Fruit fly (Drosophila melanogaster): Measurements from ENCODE around the gene Adi1.

Adi1 gene

DNA sequence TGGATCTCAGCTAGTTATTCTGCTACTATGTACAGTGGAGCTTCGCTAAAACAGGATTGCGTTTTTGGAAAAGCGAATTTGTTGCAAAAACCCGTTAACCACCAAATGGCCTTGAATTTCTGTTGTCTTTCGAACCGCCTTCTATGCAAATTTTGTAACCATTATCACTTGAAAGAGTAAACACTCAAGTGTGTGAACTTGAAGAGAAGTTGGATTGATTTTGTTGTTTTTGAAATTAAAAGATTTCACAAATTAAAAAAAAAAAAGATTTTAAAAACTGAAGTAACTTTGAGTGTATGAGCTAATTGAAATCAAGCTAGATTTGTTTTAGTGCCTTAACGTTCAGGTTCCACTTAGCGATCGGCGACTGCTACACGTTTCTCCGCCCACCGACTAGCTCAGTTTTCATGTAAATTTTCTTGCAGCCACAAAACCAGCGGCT is 20.7 kb downstream of the Adi1 start (continued):
- TF ChIP-seq CG10321 (GFP tag; IDR thresholded peaks at IDR 0.05), result no peak
- no peak for TF ChIP-seq nerfin-2 (GFP tag; IDR thresholded peaks at IDR 0.05; ENCODE audit: partially characterized antibody)
- TF ChIP-seq Antp (GFP tag; optimal IDR thresholded peaks at IDR 0.05), result peak; percentile 70
- peak; percentile 43; the same call in 1 of the 3 replicates for TF ChIP-seq croc (GFP tag; conservative IDR thresholded peaks at IDR 0.05)
- 0 out of 2 replicates have a peak, but pooled peaks have one; percentile 49 for TF ChIP-seq sens-2 (GFP tag; IDR thresholded peaks at IDR 0.05)
- TF ChIP-seq CHES-1-like (GFP tag; optimal IDR thresholded peaks at IDR 0.05), result peak; percentile 7
- peak; percentile 58 for TF ChIP-seq CG34422 (GFP tag; IDR thresholded peaks at IDR 0.05)
- no peak for TF ChIP-seq fru (optimal IDR thresholded peaks at IDR 0.05)
- TF ChIP-seq so (GFP tag; IDR thresholded peaks at IDR 0.05), result peak; percentile 72; the same call in 1 of the 3 replicates
- no peak for TF ChIP-seq z (GFP tag; IDR thresholded peaks at IDR 0.05)
- TF ChIP-seq Hmx (GFP tag; optimal IDR thresholded peaks at IDR 0.05), result no peak
- peak; percentile 70 for TF ChIP-seq ATbp (GFP tag; optimal IDR thresholded peaks at IDR 0.05)
- peak; percentile 64; the same call in 2 of the 3 replicates for TF ChIP-seq Mrtf (GFP tag; IDR thresholded peaks at IDR 0.05)
- no peak for TF ChIP-seq Opbp (GFP tag; IDR thresholded peaks at IDR 0.05; ENCODE audit: partially characterized antibody)
- no peak for TF ChIP-seq knrl (GFP tag; IDR thresholded peaks at IDR 0.05; ENCODE audit: partially characterized antibody)
- TF ChIP-seq CG9876 (GFP tag; optimal IDR thresholded peaks at IDR 0.05), result peak; percentile 43
- TF ChIP-seq CG31441 (GFP tag; IDR thresholded peaks at IDR 0.05), result peak; percentile 55
- peak; percentile 72 for TF ChIP-seq CG4424 (GFP tag; optimal IDR thresholded peaks at IDR 0.05)
- TF ChIP-seq pan (optimal IDR thresholded peaks at IDR 0.05), result no peak
- TF ChIP-seq pan (GFP tag; optimal IDR thresholded peaks at IDR 0.05 in 1 of 2, IDR thresholded peaks at IDR 0.05 in 1 of 2), result peak in 1 of 2 experiments; percentile 81
- peak; percentile 69; the same call in 2 of the 4 replicates for TF ChIP-seq Gug (GFP tag; IDR thresholded peaks at IDR 0.05)
- TF ChIP-seq H15 (GFP tag; IDR thresholded peaks at IDR 0.05), result peak; percentile 71; the same call in 2 of the 3 replicates
- peak; percentile 39 for TF ChIP-seq Atf-2 (GFP tag; optimal IDR thresholded peaks at IDR 0.05)
- TF ChIP-seq Camta (GFP tag; optimal IDR thresholded peaks at IDR 0.05), result peak; percentile 52
- TF ChIP-seq CG7271 (tag; optimal IDR thresholded peaks at IDR 0.05), result no peak
- no peak for TF ChIP-seq hth (optimal IDR thresholded peaks at IDR 0.05)
- TF ChIP-seq fd3F (GFP tag; optimal IDR thresholded peaks at IDR 0.05), result peak; percentile 19
- peak; percentile 15 for TF ChIP-seq CG15601 (tag; optimal IDR thresholded peaks at IDR 0.05)
- TF ChIP-seq CG4404 (GFP tag; IDR thresholded peaks at IDR 0.05), result 0 out of 2 replicates have a peak, but pooled peaks have one; percentile 9
- TF ChIP-seq CG9727 (GFP tag; optimal IDR thresholded peaks at IDR 0.05), result peak; percentile 67
- TF ChIP-seq Taf1 (GFP tag; IDR thresholded peaks at IDR 0.05), result no peak
- peak; percentile 58; the same call in 1 of the 2 replicates for TF ChIP-seq vvl (GFP tag; IDR thresholded peaks at IDR 0.05)
- no peak; the same call in 1 of the 2 replicates for TF ChIP-seq MBD-R2 (GFP tag; IDR thresholded peaks at IDR 0.05)
- TF ChIP-seq CG11695 (GFP tag; IDR thresholded peaks at IDR 0.05), result peak; percentile 79
- TF ChIP-seq ro (GFP tag; IDR thresholded peaks at IDR 0.05), result no peak
- TF ChIP-seq CG13894 (tag; optimal IDR thresholded peaks at IDR 0.05), result no peak
- TF ChIP-seq C15 (GFP tag; IDR thresholded peaks at IDR 0.05), result no peak
- no peak for TF ChIP-seq CG30020 (tag; optimal IDR thresholded peaks at IDR 0.05)
- no peak for TF ChIP-seq CG6791 (GFP tag; IDR thresholded peaks at IDR 0.05; ENCODE audit: partially characterized antibody)
- no peak for TF ChIP-seq cg (GFP tag; optimal IDR thresholded peaks at IDR 0.05)
- TF ChIP-seq pros (GFP tag; optimal IDR thresholded peaks at IDR 0.05), result no peak
- TF ChIP-seq Eip74EF (GFP tag; optimal IDR thresholded peaks at IDR 0.05), result peak in 1 of 2 experiments; percentile 42
- TF ChIP-seq NFAT (GFP tag; IDR thresholded peaks at IDR 0.05), result no peak
- TF ChIP-seq ken (GFP tag; IDR thresholded peaks at IDR 0.05), result peak; percentile 64; the same call in 2 of the 3 replicates
- TF ChIP-seq rib (GFP tag; IDR thresholded peaks at IDR 0.05), result 0 out of 2 replicates have a peak, but pooled peaks have one; percentile 26
- TF ChIP-seq CG6175 (GFP tag; IDR thresholded peaks at IDR 0.05), result no peak
- peak; percentile 53 for TF ChIP-seq klu (GFP tag; IDR thresholded peaks at IDR 0.05)
- peak; percentile 62 for TF ChIP-seq CG12104 (GFP tag; optimal IDR thresholded peaks at IDR 0.05)
- TF ChIP-seq usp (GFP tag; optimal IDR thresholded peaks at IDR 0.05), result no peak
- no peak for TF ChIP-seq tll (GFP tag; optimal IDR thresholded peaks at IDR 0.05)
- no peak for TF ChIP-seq CG8281 (tag; optimal IDR thresholded peaks at IDR 0.05)
